Worm (Caenorhabditis elegans) whole organism, mixed stage, embryonic: ENCODE results near the gene F46H5.2.

Source experiments
- M03D4.4 ChIP-seq: sonication (generic microtip); optimal IDR thresholded peaks from 2 replicates; lab custom pipeline; 2017; ENCODE audit warnings: mild to moderate bottlenecking, missing genetic modification characterization, missing compliant biosample characterization
- bed-3 ChIP-seq: fragments of 200-800 bp; sonication (Bioruptor generic); optimal IDR thresholded peaks from 3 replicates; lab custom pipeline; 2018; ENCODE audit warnings: mild to moderate bottlenecking, missing genetic modification characterization, moderate library complexity, missing compliant biosample characterization
- blmp-1 ChIP-seq: fragments of 150-350 bp; optimal IDR thresholded peaks from 2 replicates; lab custom pipeline; 2014; ENCODE audit warnings: missing biosample characterization, missing genetic modification characterization
- ceh-43 ChIP-seq: fragments of 200-800 bp; sonication (Bioruptor generic); optimal IDR thresholded peaks from 2 replicates; lab custom pipeline; 2018; ENCODE audit warnings: mild to moderate bottlenecking, missing genetic modification characterization, moderate library complexity, missing compliant biosample characterization
- ceh-83 ChIP-seq: fragments of 200-800 bp; sonication (Bioruptor generic); optimal IDR thresholded peaks from 2 replicates; lab custom pipeline; 2018; ENCODE audit warnings: mild to moderate bottlenecking, missing genetic modification characterization, missing compliant biosample characterization
- ces-1 ChIP-seq: fragments of 150-350 bp; optimal IDR thresholded peaks from 2 replicates; lab custom pipeline; 2014; ENCODE audit warnings: missing biosample characterization, missing genetic modification reagents, missing genetic modification characterization
- cnd-1 ChIP-seq: fragments of 200-800 bp; sonication (Bioruptor generic); optimal IDR thresholded peaks from 2 replicates; lab custom pipeline; 2018; ENCODE audit warnings: mild to moderate bottlenecking, missing genetic modification characterization, missing compliant biosample characterization
- drap-1 ChIP-seq: fragments of 200-800 bp; sonication (Bioruptor generic); optimal IDR thresholded peaks from 3 replicates; lab custom pipeline; 2018; ENCODE audit warnings: mild to moderate bottlenecking, missing genetic modification characterization, missing compliant biosample characterization
- elt-1 ChIP-seq: sonication (generic microtip); optimal IDR thresholded peaks from 2 replicates; lab custom pipeline; 2017; ENCODE audit warnings: missing genetic modification characterization, mild to moderate bottlenecking, missing compliant biosample characterization, antibody characterized with exemption, moderate library complexity, borderline replicate concordance; ENCODE audit not compliant: insufficient read depth
- flh-1 ChIP-seq: fragments of 200-800 bp; sonication (Bioruptor generic); optimal IDR thresholded peaks from 2 replicates; lab custom pipeline; 2018; ENCODE audit warnings: mild to moderate bottlenecking, missing genetic modification characterization, moderate library complexity, missing compliant biosample characterization
- ham-2 ChIP-seq: fragments of 200-800 bp; sonication (Bioruptor generic); optimal IDR thresholded peaks from 2 replicates; lab custom pipeline; 2018; ENCODE audit warnings: mild to moderate bottlenecking, missing genetic modification characterization, missing compliant biosample characterization
- hlh-1 ChIP-seq: fragments of 150-350 bp; optimal IDR thresholded peaks from 2 replicates; lab custom pipeline; 2014; ENCODE audit warnings: missing biosample characterization, missing genetic modification reagents, missing genetic modification characterization
- lin-13 ChIP-seq: fragments of 150-350 bp; optimal IDR thresholded peaks from 2 replicates; lab custom pipeline; 2014; ENCODE audit warnings: missing biosample characterization, missing genetic modification characterization
- lin-32 ChIP-seq: fragments of 200-800 bp; sonication (Bioruptor generic); optimal IDR thresholded peaks from 2 replicates; lab custom pipeline; 2018; ENCODE audit warnings: mild to moderate bottlenecking, missing genetic modification characterization, missing compliant biosample characterization
- lsy-2 ChIP-seq: fragments of 150-350 bp; optimal IDR thresholded peaks from 2 replicates; lab custom pipeline; 2014; ENCODE audit warnings: missing biosample characterization, missing genetic modification characterization
- mep-1 ChIP-seq: fragments of 150-350 bp; optimal IDR thresholded peaks from 2 replicates; lab custom pipeline; 2017; ENCODE audit warnings: missing biosample characterization, missing genetic modification reagents, missing genetic modification characterization, inconsistent platforms
- mls-2 ChIP-seq: sonication (generic microtip); optimal IDR thresholded peaks from 2 replicates; lab custom pipeline; 2016; ENCODE audit warnings: mild to moderate bottlenecking, missing genetic modification characterization, moderate library complexity, missing compliant biosample characterization
- nhr-12 ChIP-seq: fragments of 150-350 bp; optimal IDR thresholded peaks from 2 replicates; lab custom pipeline; 2014; ENCODE audit warnings: missing biosample characterization, missing genetic modification characterization
- nhr-2 ChIP-seq: fragments of 150-350 bp; optimal IDR thresholded peaks from 2 replicates; lab custom pipeline; 2014; ENCODE audit warnings: missing biosample characterization, missing genetic modification characterization
- nhr-76 ChIP-seq: sonication (generic microtip); optimal IDR thresholded peaks from 2 replicates; lab custom pipeline; 2017; ENCODE audit warnings: missing biosample characterization, missing genetic modification characterization
- sem-2 ChIP-seq: fragments of 200-800 bp; sonication (Bioruptor generic); optimal IDR thresholded peaks from 2 replicates; lab custom pipeline; 2018; ENCODE audit warnings: mild to moderate bottlenecking, missing genetic modification characterization, missing compliant biosample characterization
- snpc-4 ChIP-seq: fragments of 150-350 bp; optimal IDR thresholded peaks from 2 replicates; lab custom pipeline; 2014; ENCODE audit warnings: missing biosample characterization, missing genetic modification characterization
- sptf-1 ChIP-seq: sonication (generic microtip); optimal IDR thresholded peaks from 2 replicates; lab custom pipeline; 2017; ENCODE audit warnings: mild to moderate bottlenecking, missing genetic modification characterization, moderate library complexity, missing compliant biosample characterization
- unc-120 ChIP-seq: sonication (generic microtip); optimal IDR thresholded peaks from 2 replicates; lab custom pipeline; 2017; ENCODE audit warnings: missing genetic modification characterization, missing compliant biosample characterization; ENCODE audit not compliant: poor library complexity, severe bottlenecking
- unc-39 ChIP-seq: fragments of 150-350 bp; optimal IDR thresholded peaks from 2 replicates; lab custom pipeline; 2014; ENCODE audit warnings: missing biosample characterization, missing genetic modification characterization
- ztf-11 ChIP-seq: fragments of 150-350 bp; optimal IDR thresholded peaks from 2 replicates; lab custom pipeline; 2014; ENCODE audit warnings: missing biosample characterization, missing genetic modification characterization

F46H5.2 gene

ce11 chrX:7268965-7269364, 3.5 kb downstream of the F46H5.2 start:
- no peak for TF ChIP-seq ztf-11 (tag; lab: Kevin White, UChicago)
- TF ChIP-seq drap-1 (GFP tag; lab: Kevin White, UChicago): peak; percentile 20
- peak; percentile 11 for TF ChIP-seq mls-2 (tag; lab: Kevin White, UChicago)

- no peak for TF ChIP-seq sem-2 (GFP tag; lab: Kevin White, UChicago)
- TF ChIP-seq snpc-4 (tag; lab: Kevin White, UChicago): no peak
- no peak for TF ChIP-seq drap-1 (GFP tag; lab: Kevin White, UChicago)
- TF ChIP-seq cnd-1 (tag; lab: Kevin White, UChicago): no peak
- no peak for TF ChIP-seq bed-3 (GFP tag; lab: Kevin White, UChicago)
- TF ChIP-seq unc-39: no peak
- TF ChIP-seq nhr-12 (tag; lab: Kevin White, UChicago): no peak
- TF ChIP-seq unc-120 (tag; lab: Kevin White, UChicago): no peak
- TF ChIP-seq ceh-83: no peak
- TF ChIP-seq nhr-76 (tag; lab: Kevin White, UChicago): no peak
- TF ChIP-seq mls-2 (tag; lab: Kevin White, UChicago): no peak
- TF ChIP-seq nhr-2 (tag; lab: Kevin White, UChicago): no peak
Observed at ce11 chrX:7269379-7269778, 3.9 kb downstream of the F46H5.2 start, which contains the start of gene grd-7. TSS of gene grd-7 (minus strand) at chrX:7269479.

- no peak for TF ChIP-seq blmp-1 (tag; lab: Kevin White, UChicago)
- TF ChIP-seq ceh-43 (GFP tag; lab: Kevin White, UChicago): no peak
- no peak for TF ChIP-seq nhr-12 (tag; lab: Kevin White, UChicago)
- TF ChIP-seq mls-2 (tag; lab: Kevin White, UChicago): no peak
- TF ChIP-seq ham-2 (GFP tag; lab: Kevin White, UChicago): no peak
- no peak for TF ChIP-seq hlh-1
- TF ChIP-seq drap-1 (GFP tag; lab: Kevin White, UChicago): no peak
- TF ChIP-seq, all 35 proteins: peak for 0
Observed at ce11 chrX:7271968-7272367, 6.5 kb downstream of the F46H5.2 start, which contains the start of gene F46H5.11. TSS of gene F46H5.11 (minus strand) at chrX:7272068.

ce11 chrX:7278095-7278494, 12.6 kb downstream of the F46H5.2 start:
- TF ChIP-seq lin-13 (tag; lab: Kevin White, UChicago) (no peak), mep-1 (tag; lab: Kevin White, UChicago) (no peak), flh-1 (GFP tag; lab: Kevin White, UChicago) (no peak), unc-39 (no peak), snpc-4 (tag; lab: Kevin White, UChicago) (no peak), sem-2 (GFP tag; lab: Kevin White, UChicago) (no peak), drap-1 (GFP tag; lab: Kevin White, UChicago) (no peak), M03D4.4 (tag; lab: Kevin White, UChicago) (no peak), ceh-43 (GFP tag; lab: Kevin White, UChicago) (no peak), lin-32 (GFP tag; lab: Kevin White, UChicago) (no peak), ztf-11 (tag; lab: Kevin White, UChicago) (no peak), ces-1 (GFP tag; lab: Kevin White, UChicago) (no peak), unc-120 (tag; lab: Kevin White, UChicago) (no peak)

ce11 chrX:7279671-7280389, 14.4 kb downstream of the F46H5.2 start, which contains the start of gene unc-10:
TSS of gene unc-10 (minus strand) at chrX:7280322.
- TF ChIP-seq drap-1 (GFP tag; lab: Kevin White, UChicago) (no peak), lsy-2 (no peak), sptf-1 (no peak), elt-1 (tag; lab: Kevin White, UChicago) (no peak), M03D4.4 (tag; lab: Kevin White, UChicago) (peak; percentile 10)

- TF ChIP-seq ces-1 (GFP tag; lab: Kevin White, UChicago) (peak; percentile 98), unc-39 (no peak), mls-2 (tag; lab: Kevin White, UChicago) (peak; percentile 1)
- TF ChIP-seq, all 35 proteins: peak for 2
Observed at ce11 chrX:7281347-7281746, 15.9 kb downstream of the F46H5.2 start.
